Worm (Caenorhabditis elegans) whole organism, L4 larva: Measurements from ENCODE around the gene sur-5.

Experiments used
- D1046.2 ChIP-seq: fragments of 200-800 bp; sonication (Bioruptor generic); IDR thresholded peaks from 2 replicates; pipeline ENCODE4 v1.3.6; 2022; ENCODE audit warnings: missing genetic modification characterization, missing compliant biosample characterization
- F44E2.7 ChIP-seq: fragments of 200-800 bp; sonication (Bioruptor generic); IDR thresholded peaks from 2 replicates; pipeline ENCODE4 v2.1.2; 2022; ENCODE audit warnings: missing genetic modification characterization, missing compliant biosample characterization
- Y48G9A.11 ChIP-seq: fragments of 200-800 bp; sonication (Bioruptor generic); IDR thresholded peaks from 2 replicates; pipeline ENCODE4 v1.3.6; 2022; ENCODE audit warnings: missing genetic modification reagents, missing genetic modification characterization, missing compliant biosample characterization
- Y75B8A.6 ChIP-seq: fragments of 200-800 bp; sonication (Bioruptor generic); IDR thresholded peaks from 2 replicates; pipeline ENCODE4 v1.3.6; 2022; ENCODE audit warnings: missing genetic modification reagents, missing genetic modification characterization, missing compliant biosample characterization
- ZK337.2 ChIP-seq: fragments of 200-800 bp; sonication (Bioruptor generic); IDR thresholded peaks from 2 replicates; pipeline ENCODE4 v1.3.6; 2022; ENCODE audit warnings: missing genetic modification reagents, missing genetic modification characterization, missing compliant biosample characterization
- aha-1 ChIP-seq: fragments of 150-350 bp; peaks from one replicate; lab custom pipeline; 2014; ENCODE audit warnings: missing biosample characterization, missing genetic modification characterization
- attf-4 ChIP-seq: sonication (generic microtip); optimal IDR thresholded peaks from 3 replicates; lab custom pipeline; 2017; ENCODE audit warnings: missing biosample characterization, missing genetic modification characterization
- ceh-28 ChIP-seq: fragments of 150-350 bp; optimal IDR thresholded peaks from 2 replicates; lab custom pipeline; 2014; ENCODE audit warnings: missing biosample characterization, missing genetic modification reagents, missing genetic modification characterization
- ceh-32 ChIP-seq: sonication (generic microtip); optimal IDR thresholded peaks from 2 replicates; lab custom pipeline; 2016; ENCODE audit warnings: mild to moderate bottlenecking, missing genetic modification characterization, missing compliant biosample characterization; ENCODE audit not compliant: poor library complexity
- ceh-44 ChIP-seq: fragments of 200-800 bp; sonication (Bioruptor generic); IDR thresholded peaks from 2 replicates; pipeline ENCODE4 v1.3.6; 2022; ENCODE audit warnings: missing genetic modification reagents, missing genetic modification characterization, missing compliant biosample characterization
- ctbp-1 ChIP-seq: fragments of 200-800 bp; sonication (Bioruptor generic); IDR thresholded peaks from 2 replicates; pipeline ENCODE4 v1.3.6; 2022; ENCODE audit warnings: missing genetic modification reagents, missing genetic modification characterization, missing compliant biosample characterization
- dmd-9 ChIP-seq: fragments of 200-800 bp; sonication (Bioruptor generic); IDR thresholded peaks from 2 replicates; pipeline ENCODE4 v1.3.6; 2022; ENCODE audit warnings: missing genetic modification reagents, missing genetic modification characterization, missing compliant biosample characterization
- dpl-1 ChIP-seq: fragments of 150-350 bp; optimal IDR thresholded peaks from 2 replicates; lab custom pipeline; 2014; ENCODE audit warnings: missing biosample characterization, missing genetic modification reagents, missing genetic modification characterization
- duxl-1 ChIP-seq: sonication (generic microtip); optimal IDR thresholded peaks from 2 replicates; lab custom pipeline; 2016; ENCODE audit warnings: mild to moderate bottlenecking, missing genetic modification characterization, moderate library complexity, missing compliant biosample characterization; ENCODE audit not compliant: poor library complexity
- dve-1 ChIP-seq: sonication (generic microtip); optimal IDR thresholded peaks from 2 replicates; lab custom pipeline; 2017; ENCODE audit warnings: antibody characterized with exemption, mild to moderate bottlenecking, missing genetic modification characterization, missing compliant biosample characterization; ENCODE audit not compliant: insufficient read depth
- egl-27 ChIP-seq: sonication (generic microtip); optimal IDR thresholded peaks from 3 replicates; lab custom pipeline; 2017; ENCODE audit warnings: missing biosample characterization, missing genetic modification reagents, missing genetic modification characterization
- egl-43 ChIP-seq: fragments of 200-800 bp; sonication (Bioruptor generic); IDR thresholded peaks from 2 replicates; pipeline ENCODE4 v1.3.6; 2022; ENCODE audit warnings: missing genetic modification reagents, missing genetic modification characterization, missing compliant biosample characterization
- hif-1 ChIP-seq, 2 experiments: sonication (generic microtip); optimal IDR thresholded peaks; 2 replicates each; lab custom pipeline; 2016 to 2017; ENCODE audit warnings: missing compliant biosample characterization in 2 of 2, missing genetic modification characterization in 2 of 2, missing genetic modification reagents in 2 of 2, missing genotype in 2 of 2, mild to moderate bottlenecking in 1 of 2
- hlh-30 ChIP-seq: sonication (generic microtip); optimal IDR thresholded peaks from 2 replicates; lab custom pipeline; 2017; ENCODE audit warnings: antibody characterized with exemption, mild to moderate bottlenecking, missing genetic modification characterization, missing compliant biosample characterization; ENCODE audit not compliant: insufficient read depth
- jun-1 ChIP-seq: fragments of 150-350 bp; optimal IDR thresholded peaks from 2 replicates; lab custom pipeline; 2014; ENCODE audit warnings: missing biosample characterization, missing genetic modification reagents, missing genetic modification characterization
- lim-7 ChIP-seq: fragments of 200-800 bp; sonication (Bioruptor generic); IDR thresholded peaks from 2 replicates; pipeline ENCODE4 v1.3.6; 2022; ENCODE audit warnings: missing genetic modification characterization, missing compliant biosample characterization
- lin-1 ChIP-seq: fragments of 200-800 bp; sonication (Bioruptor generic); IDR thresholded peaks from 2 replicates; pipeline ENCODE4 v1.3.6; 2022; ENCODE audit warnings: missing genetic modification reagents, missing genetic modification characterization, missing compliant biosample characterization
- lin-13 ChIP-seq: fragments of 150-350 bp; optimal IDR thresholded peaks from 2 replicates; lab custom pipeline; 2014; ENCODE audit warnings: missing biosample characterization, missing genetic modification reagents, missing genetic modification characterization
- lin-15B ChIP-seq: fragments of 150-350 bp; sonication (generic microtip); optimal IDR thresholded peaks from 3 replicates; lab custom pipeline; 2014; ENCODE audit warnings: missing biosample characterization, missing genetic modification characterization
- lin-29 ChIP-seq: fragments of 200-800 bp; sonication (Bioruptor generic); IDR thresholded peaks from 2 replicates; pipeline ENCODE4 v1.3.6; 2022; ENCODE audit warnings: missing genetic modification reagents, missing genetic modification characterization, missing compliant biosample characterization
- lin-39 ChIP-seq: fragments of 150-350 bp; optimal IDR thresholded peaks from 2 replicates; lab custom pipeline; 2014; ENCODE audit warnings: missing biosample characterization, missing genetic modification reagents, missing genetic modification characterization
- lir-3 ChIP-seq: sonication (generic microtip); optimal IDR thresholded peaks from 2 replicates; lab custom pipeline; 2016; ENCODE audit warnings: mild to moderate bottlenecking, missing genetic modification characterization, missing compliant biosample characterization
- madf-9 ChIP-seq: fragments of 200-800 bp; sonication (Bioruptor generic); conservative IDR thresholded peaks from 2 replicates; pipeline ENCODE4 v1.3.6; 2022; ENCODE audit warnings: missing genetic modification reagents, missing genetic modification characterization, missing compliant biosample characterization
- mdt-29 ChIP-seq: fragments of 200-800 bp; sonication (Bioruptor generic); IDR thresholded peaks from 2 replicates; pipeline ENCODE4 v1.3.6; 2022; ENCODE audit warnings: missing genetic modification reagents, missing genetic modification characterization, missing compliant biosample characterization
- mes-2 ChIP-seq: sonication (generic microtip); optimal IDR thresholded peaks from 2 replicates; lab custom pipeline; 2016; ENCODE audit warnings: missing genotype, mild to moderate bottlenecking, missing genetic modification characterization, missing compliant biosample characterization; ENCODE audit not compliant: poor library complexity, severe bottlenecking
- mxl-2 ChIP-seq: fragments of 200-800 bp; sonication (Bioruptor generic); conservative IDR thresholded peaks from 2 replicates; pipeline ENCODE4 v1.3.6; 2022; ENCODE audit warnings: missing genetic modification reagents, missing genetic modification characterization, missing compliant biosample characterization
- nhr-25 ChIP-seq: sonication (generic microtip); optimal IDR thresholded peaks from 2 replicates; lab custom pipeline; 2017; ENCODE audit warnings: missing genetic modification characterization, mild to moderate bottlenecking, missing compliant biosample characterization, antibody characterized with exemption, moderate library complexity, borderline replicate concordance; ENCODE audit not compliant: insufficient read depth
- nhr-42 ChIP-seq: fragments of 200-800 bp; sonication (Bioruptor generic); IDR thresholded peaks from 2 replicates; pipeline ENCODE4 v1.3.6; 2022; ENCODE audit warnings: missing genetic modification characterization, missing compliant biosample characterization
- nhr-48 ChIP-seq: sonication (generic microtip); optimal IDR thresholded peaks from 2 replicates; lab custom pipeline; 2016; ENCODE audit warnings: mild to moderate bottlenecking, missing genetic modification characterization, missing compliant biosample characterization
- php-3 ChIP-seq: fragments of 200-800 bp; sonication (Bioruptor generic); IDR thresholded peaks from 2 replicates; pipeline ENCODE4 v1.3.6; 2022; ENCODE audit warnings: missing genetic modification reagents, missing genetic modification characterization, missing compliant biosample characterization
- pqm-1 ChIP-seq: sonication (generic microtip); optimal IDR thresholded peaks from 2 replicates; lab custom pipeline; 2017; ENCODE audit warnings: missing biosample characterization, missing genetic modification characterization
- skn-1 ChIP-seq: fragments of 150-350 bp; optimal IDR thresholded peaks from 2 replicates; lab custom pipeline; 2014; ENCODE audit warnings: missing biosample characterization, missing genetic modification characterization
- snpc-4 ChIP-seq: fragments of 150-350 bp; optimal IDR thresholded peaks from 2 replicates; lab custom pipeline; 2014; ENCODE audit warnings: missing biosample characterization, missing genetic modification characterization
- spr-3 ChIP-seq: fragments of 200-800 bp; sonication (Bioruptor generic); optimal IDR thresholded peaks from 2 replicates; lab custom pipeline; 2018; ENCODE audit warnings: mild to moderate bottlenecking, missing genetic modification characterization, missing compliant biosample characterization
- unc-62 ChIP-seq, 3 experiments: fragments of 150-350 bp in 1 of 3; sonication (generic microtip); optimal IDR thresholded peaks in 2 of 3; peaks in 1 of 3; 1 replicate in 1 of 3; 2 replicates in 2 of 3; lab custom pipeline; 2014 to 2017; ENCODE audit warnings: missing biosample characterization in 3 of 3, missing genetic modification characterization in 3 of 3, missing genetic modification reagents in 3 of 3, missing genotype in 1 of 3
- vab-7 ChIP-seq: fragments of 200-800 bp; sonication (Bioruptor generic); IDR thresholded peaks from 2 replicates; pipeline ENCODE4 v1.3.6; 2022; ENCODE audit warnings: missing genetic modification reagents, missing genetic modification characterization, missing compliant biosample characterization
- zag-1 ChIP-seq: fragments of 150-350 bp; optimal IDR thresholded peaks from 2 replicates; lab custom pipeline; 2014; ENCODE audit warnings: missing biosample characterization, missing genetic modification characterization
- zfp-3 ChIP-seq: fragments of 200-800 bp; sonication (Bioruptor generic); conservative IDR thresholded peaks from 2 replicates; pipeline ENCODE4 v1.3.6; 2022; ENCODE audit warnings: missing genetic modification reagents, missing genetic modification characterization, missing compliant biosample characterization
- ztf-11 ChIP-seq: fragments of 150-350 bp; optimal IDR thresholded peaks from 2 replicates; lab custom pipeline; 2014; ENCODE audit warnings: missing biosample characterization, missing genetic modification characterization

The sur-5 gene

DNA sequence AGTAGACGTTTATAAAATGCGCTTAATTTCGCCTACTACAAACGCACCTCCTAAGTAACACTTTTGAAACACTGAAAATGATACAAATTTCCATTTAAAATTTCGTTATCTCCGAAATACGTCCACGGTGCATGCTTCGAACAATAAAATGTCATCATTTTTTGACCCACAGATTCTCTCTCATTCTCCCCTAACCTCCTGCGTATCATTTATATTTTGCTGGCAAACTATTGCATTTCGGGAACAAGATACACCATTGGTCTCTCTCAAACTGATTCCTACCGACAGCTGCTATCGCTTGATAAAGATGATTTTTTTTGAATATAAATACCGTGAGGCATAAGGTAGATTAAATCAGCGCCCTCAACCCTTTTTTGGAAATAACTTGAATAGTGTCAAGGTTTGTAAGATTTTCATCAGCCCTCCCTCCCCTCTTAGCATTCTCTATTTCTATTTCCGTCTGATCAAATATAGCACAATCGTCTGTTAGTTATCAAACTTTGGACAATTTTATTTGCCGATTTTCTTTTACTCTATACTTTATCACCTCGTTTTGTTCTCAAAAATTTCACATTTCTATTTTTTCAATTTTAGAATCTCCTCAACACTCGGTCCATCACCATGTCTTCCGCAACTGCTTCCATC lies 35.7 kb upstream of the sur-5 start, which contains the start of gene C07D8.6 (continued):
- TF ChIP-seq Y75B8A.6 (GFP tag; lab: Robert Waterston, UW) (no peak), snpc-4 (no peak), D1046.2 (no peak), php-3 (GFP tag; lab: Robert Waterston, UW) (peak; percentile 58; the same call in 1 of the 2 replicates), egl-27 (tag; lab: Kevin White, UChicago) (no peak), F44E2.7 (GFP tag; lab: Robert Waterston, UW) (no peak), mxl-2 (no peak), Y48G9A.11 (no peak)

DNA sequence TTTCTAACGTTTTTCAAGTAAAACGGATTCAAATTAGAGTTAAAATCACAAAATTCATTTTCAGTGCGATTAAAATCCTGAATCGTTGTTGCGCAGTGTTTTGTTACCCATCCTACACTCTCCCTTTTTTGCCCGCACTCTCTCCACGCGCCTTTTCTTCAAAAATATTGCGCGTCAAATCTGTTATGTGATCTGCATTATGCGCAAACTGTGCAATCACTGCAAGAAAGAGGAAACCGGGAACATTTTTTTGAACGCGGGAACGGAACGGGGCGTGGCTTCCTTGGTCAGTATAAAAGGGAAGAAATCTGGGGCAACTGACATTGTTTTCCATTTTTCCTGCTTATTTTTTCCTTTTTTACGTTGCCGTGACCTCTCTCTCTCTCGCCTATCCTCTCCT lies 35.0 kb upstream of the sur-5 start:
- TF ChIP-seq lin-15B (tag; lab: Kevin White, UChicago) (no peak), ceh-32 (tag; lab: Kevin White, UChicago) (no peak), zag-1 (no peak), dpl-1 (GFP tag; lab: Kevin White, UChicago) (peak; percentile 30), mes-2 (peak; percentile 56), egl-43 (GFP tag; lab: Robert Waterston, UW) (peak; percentile 46; the same call in 1 of the 2 replicates), lin-39 (tag; lab: Kevin White, UChicago) (no peak), unc-62 (GFP tag; optimal IDR thresholded peaks at IDR 0.05 in 1 of 2; lab: Kevin White, UChicago) (peak in 1 of 2 experiments; percentile 3), unc-62 (tag; optimal IDR thresholded peaks at IDR 0.05; lab: Kevin White, UChicago) (no peak), hif-1 (tag; optimal IDR thresholded peaks at IDR 0.05; lab: Kevin White, UChicago) (peak in 1 of 2 experiments; percentile 10), attf-4 (no peak), hlh-30 (tag; lab: Kevin White, UChicago) (peak; percentile 12), duxl-1 (tag; lab: Kevin White, UChicago) (peak; percentile 36)

DNA sequence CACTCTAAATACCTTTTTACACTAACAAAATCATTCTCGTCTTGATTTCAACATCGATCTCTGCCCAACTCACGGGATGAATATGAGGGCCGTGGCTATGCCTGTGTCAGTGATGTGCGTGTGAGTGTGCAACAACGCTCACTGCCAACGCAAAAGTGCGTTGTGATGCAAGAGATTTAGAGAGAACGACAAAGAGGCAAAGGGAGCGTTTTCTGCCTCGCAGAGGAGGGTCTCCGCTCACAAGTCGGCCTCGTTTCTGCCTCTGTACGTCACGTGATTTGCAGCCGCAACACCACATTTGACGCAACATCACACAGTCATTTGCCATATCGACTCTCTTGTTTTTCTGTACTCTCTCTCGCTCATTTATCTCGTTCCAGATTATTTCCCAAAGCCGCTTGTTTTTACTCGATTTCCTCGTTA lies 28.9 kb upstream of the sur-5 start, which contains the start of gene epg-7:
epg-7 (plus strand) TSS at position 413 of the 423 bp plus-strand sequence.
- TF ChIP-seq ztf-11 (tag; lab: Kevin White, UChicago) (no peak), ceh-44 (GFP tag; lab: Robert Waterston, UW) (0 out of 2 replicates have a peak, but pooled peaks have one; percentile 24), zfp-3 (GFP tag; lab: Robert Waterston, UW) (peak; percentile 76; the same call in 1 of the 2 replicates), ZK337.2 (GFP tag; lab: Robert Waterston, UW) (no peak), ctbp-1 (GFP tag; lab: Robert Waterston, UW) (peak; percentile 95), nhr-42 (GFP tag; lab: Robert Waterston, UW) (peak; percentile 86), php-3 (GFP tag; lab: Robert Waterston, UW) (peak; percentile 69), nhr-48 (tag; lab: Kevin White, UChicago) (peak; percentile 88), skn-1 (no peak), mdt-29 (GFP tag; lab: Robert Waterston, UW) (peak; percentile 80), lin-15B (tag; lab: Kevin White, UChicago) (no peak), Y75B8A.6 (GFP tag; lab: Robert Waterston, UW) (no peak), pqm-1 (no peak), ceh-28 (tag; lab: Kevin White, UChicago) (peak; percentile 21), mes-2 (peak; percentile 84), madf-9 (GFP tag; lab: Robert Waterston, UW) (peak; percentile 67), dve-1 (tag; lab: Kevin White, UChicago) (peak; percentile 96), jun-1 (tag; lab: Kevin White, UChicago) (peak; percentile 83), vab-7 (GFP tag; lab: Robert Waterston, UW) (peak; percentile 55; the same call in 1 of the 2 replicates), spr-3 (GFP tag; lab: Kevin White, UChicago) (peak; percentile 37), lin-29 (GFP tag; lab: Robert Waterston, UW) (0 out of 2 replicates have a peak, but pooled peaks have one; percentile 56), egl-43 (GFP tag; lab: Robert Waterston, UW) (peak; percentile 91), unc-62 (GFP tag; optimal IDR thresholded peaks at IDR 0.05 in 1 of 2; lab: Kevin White, UChicago) (peak in 1 of 2 experiments; percentile 100), unc-62 (tag; optimal IDR thresholded peaks at IDR 0.05; lab: Kevin White, UChicago) (no peak), lin-1 (peak; percentile 86), dmd-9 (GFP tag; lab: Robert Waterston, UW) (peak; percentile 69), lin-13 (peak; percentile 91), nhr-25 (tag; lab: Kevin White, UChicago) (peak; percentile 92), D1046.2 (no peak), lir-3 (no peak), mxl-2 (peak; percentile 72), aha-1 (tag; lab: Kevin White, UChicago) (peak; percentile 99), lim-7 (GFP tag; lab: Robert Waterston, UW) (peak; percentile 64; the same call in 1 of the 2 replicates)
